Fruit fly (Drosophila melanogaster): ENCODE measurements around the gene NijA.
A peak's percentile ranks its signal among the peaks of the same experiment; 100 is the strongest.

DNA sequence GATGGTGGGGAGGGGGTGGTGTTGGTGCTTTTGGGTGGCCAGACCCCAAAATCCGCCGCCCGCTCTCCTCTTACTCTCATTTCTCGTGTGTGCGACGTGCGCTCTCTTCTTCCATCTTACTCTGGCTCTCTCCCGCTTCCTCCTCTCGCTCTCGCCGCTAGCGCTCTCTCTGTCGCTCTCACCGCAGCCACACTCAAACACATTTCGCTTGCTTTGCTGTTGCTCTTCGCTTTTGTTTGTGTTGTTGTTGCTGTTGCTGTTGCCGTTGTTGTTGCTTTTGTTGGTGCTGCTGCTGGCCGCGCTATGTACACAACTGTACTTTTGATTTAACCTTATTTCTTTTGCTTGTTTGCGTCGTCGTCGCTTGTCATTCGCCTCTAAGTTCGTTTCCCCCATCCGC, 14.9 kb downstream of the NijA start:
- TF ChIP-seq Clk (GFP tag; optimal IDR thresholded peaks at IDR 0.05) = peak; percentile 34
- no peak for TF ChIP-seq CG7101 (tag; optimal IDR thresholded peaks at IDR 0.05)
- peak; percentile 18 for TF ChIP-seq CG12768 (GFP tag; optimal IDR thresholded peaks at IDR 0.05)
- TF ChIP-seq CG7045 (GFP tag; optimal IDR thresholded peaks at IDR 0.05) = no peak
- TF ChIP-seq tj (GFP tag; optimal IDR thresholded peaks at IDR 0.05) = no peak
- no peak for TF ChIP-seq CG11617 (GFP tag; optimal IDR thresholded peaks at IDR 0.05)
- no peak for TF ChIP-seq bab1 (GFP tag; optimal IDR thresholded peaks at IDR 0.05)
- TF ChIP-seq cnc (optimal IDR thresholded peaks at IDR 0.05) = no peak
- TF ChIP-seq Hr96 (GFP tag; optimal IDR thresholded peaks at IDR 0.05) = no peak
- TF ChIP-seq kay (GFP tag; ENCODE audit: borderline replicate concordance) = no peak
- no peak for TF ChIP-seq ovo (GFP tag; optimal IDR thresholded peaks at IDR 0.05)
- no peak for TF ChIP-seq pad (GFP tag; optimal IDR thresholded peaks at IDR 0.05)
